Fruit fly (Drosophila melanogaster) Kc167 (cell line): ENCODE measurements around the gene RpS2.

ENCODE experiments used
- Myc ChIP-seq: fragments of >200 bp; optimal IDR thresholded peaks from 2 replicates; lab custom pipeline; 2017; ENCODE audit warnings: missing external identifiers
- Sin3A ChIP-seq: fragments of >200 bp; optimal IDR thresholded peaks from 2 replicates; lab custom pipeline; 2018; ENCODE audit warnings: missing external identifiers
- h ChIP-seq: fragments of >200 bp; optimal IDR thresholded peaks from 3 replicates; lab custom pipeline; 2018; ENCODE audit warnings: missing external identifiers
- insv ChIP-seq: fragments of >200 bp; optimal IDR thresholded peaks from 3 replicates; lab custom pipeline; 2018; ENCODE audit warnings: missing external identifiers
- psq ChIP-seq: fragments of >200 bp; optimal IDR thresholded peaks from 2 replicates; lab custom pipeline; 2017; ENCODE audit warnings: missing external identifiers
- ttk ChIP-seq: sonication (Bioruptor generic); optimal IDR thresholded peaks from 2 replicates; lab custom pipeline; 2017; ENCODE audit warnings: missing external identifiers

The RpS2 gene

DNA sequence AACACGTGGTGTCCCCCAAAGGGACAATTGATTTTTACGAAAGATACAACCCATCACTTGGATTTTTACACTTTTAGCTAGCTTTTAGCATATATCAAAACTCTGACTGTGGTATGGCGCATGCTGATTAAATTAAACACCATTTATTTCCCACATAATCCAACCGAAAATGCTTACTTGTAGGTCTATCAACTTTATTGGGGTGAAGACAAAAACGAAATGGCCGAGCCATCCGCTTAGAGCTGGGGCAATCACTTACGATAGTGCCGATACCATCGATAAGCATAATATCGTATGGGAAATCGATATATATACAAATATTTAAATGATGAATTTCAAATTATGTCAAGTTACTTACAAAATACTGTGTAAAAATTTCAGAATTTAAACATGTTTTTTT, at the start of gene RpS2:
Gene RpS2 (minus strand): TSS at position 257 of the 400 bp plus-strand sequence.
- TF ChIP-seq Sin3A (lab: Kevin White, UChicago) (no peak), Myc (lab: Kevin White, UChicago) (no peak), insv (no peak), psq (no peak), ttk (lab: Kevin White, UChicago) (no peak), h (lab: Kevin White, UChicago) (no peak)

DNA sequence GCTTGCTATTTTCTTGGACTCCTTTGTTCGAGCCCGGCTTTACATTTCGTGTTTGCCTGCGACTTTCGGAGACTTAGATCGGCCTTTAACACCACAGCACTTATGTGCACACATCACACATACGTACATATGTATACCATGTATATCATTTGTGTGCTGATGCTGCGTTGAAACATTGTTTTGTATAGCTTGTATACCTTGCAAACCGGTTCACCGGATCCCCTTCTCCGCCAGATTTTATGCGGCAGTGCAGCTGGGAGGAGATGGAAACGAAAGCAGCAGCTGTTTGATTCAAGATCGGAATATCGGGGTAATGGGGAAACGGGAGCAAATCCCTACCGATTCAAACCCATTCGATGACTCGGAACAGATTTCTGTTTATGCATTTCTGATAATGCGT, 48.7 kb upstream of the RpS2 start:
- TF ChIP-seq h (lab: Kevin White, UChicago) (no peak), Myc (lab: Kevin White, UChicago) (no peak), psq (no peak), Sin3A (lab: Kevin White, UChicago) (no peak), ttk (lab: Kevin White, UChicago) (no peak), insv (no peak)

DNA sequence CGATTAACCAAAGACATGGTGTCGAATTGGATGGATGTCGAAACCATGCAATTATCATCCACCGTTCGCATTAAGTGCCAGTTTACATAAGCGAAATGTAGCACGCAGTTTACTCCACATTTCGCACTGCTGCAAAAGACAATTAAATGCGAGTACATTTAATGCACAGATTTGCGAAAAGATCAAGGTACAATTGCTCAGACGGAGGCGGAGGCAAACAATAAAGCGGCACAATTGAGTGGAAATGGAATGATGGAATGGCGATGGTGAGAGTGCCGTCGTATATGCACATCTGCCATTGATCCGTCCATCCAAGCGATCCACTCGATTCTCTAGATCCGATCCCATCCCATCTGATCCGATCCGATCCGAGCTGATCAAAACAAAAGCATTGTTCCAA, 47.7 kb upstream of the RpS2 start:
- TF ChIP-seq ttk (lab: Kevin White, UChicago) (no peak), Sin3A (lab: Kevin White, UChicago) (no peak), psq (no peak), h (lab: Kevin White, UChicago) (no peak), insv (no peak), Myc (lab: Kevin White, UChicago) (no peak)

DNA sequence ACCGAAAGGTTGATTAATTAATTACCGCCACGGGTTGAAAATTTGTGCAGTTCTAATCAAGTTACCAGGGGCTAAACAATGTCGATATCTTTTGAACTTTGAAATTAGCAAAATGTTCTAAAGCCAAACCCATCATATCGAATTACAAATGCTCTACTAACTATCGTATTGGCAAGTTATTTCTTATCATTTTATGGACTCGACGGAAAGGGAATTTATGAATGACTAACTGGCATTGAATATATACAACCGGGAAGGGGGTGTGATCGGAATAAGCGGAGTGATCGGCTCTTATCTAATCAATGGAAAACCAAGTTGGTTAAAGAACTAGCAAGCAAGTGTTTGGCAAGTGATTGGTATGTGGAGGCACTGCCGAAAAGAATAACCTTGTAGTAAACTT, 46.2 kb upstream of the RpS2 start:
- TF ChIP-seq ttk (lab: Kevin White, UChicago): no peak
- TF ChIP-seq Sin3A (lab: Kevin White, UChicago): no peak
- no peak for TF ChIP-seq insv
- no peak for TF ChIP-seq Myc (lab: Kevin White, UChicago)

DNA sequence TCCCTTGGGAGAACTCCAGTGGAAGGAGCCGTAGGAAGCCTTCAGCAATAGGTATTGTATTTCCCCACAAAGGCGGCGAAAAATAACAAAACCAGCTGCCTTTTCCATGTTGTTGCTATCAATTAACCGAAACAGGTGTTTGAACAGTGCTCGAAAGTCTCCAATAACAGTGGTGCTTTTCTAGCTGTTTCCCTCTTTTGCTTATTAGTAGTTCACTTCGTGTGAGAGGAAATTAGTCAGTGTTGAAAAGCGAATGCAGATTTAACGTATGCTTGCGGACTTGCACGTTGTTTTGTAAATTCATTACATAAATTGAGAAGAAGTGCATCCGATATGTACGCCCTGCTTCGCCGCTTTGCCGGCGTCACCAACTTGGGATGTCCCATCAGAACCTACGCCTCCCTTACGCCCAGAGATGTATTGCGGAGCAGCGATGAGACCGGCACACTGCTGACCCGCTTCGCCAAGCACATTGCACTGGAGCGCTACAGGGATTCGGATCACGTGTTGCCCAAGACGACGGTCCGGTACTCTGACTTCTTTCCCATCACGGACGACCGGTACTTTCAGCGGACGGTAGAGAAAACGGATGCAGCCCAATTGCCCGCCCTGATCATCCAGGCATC, 41.4 kb upstream of the RpS2 start, which contains the start of the genes Datp and CG4619:
Gene Datp (minus strand): TSS at position 160 of the 626 bp plus-strand sequence.
Gene CG4619 (plus strand): TSS at position 233 of the 626 bp plus-strand sequence.
- TF ChIP-seq Myc (lab: Kevin White, UChicago) (no peak), h (lab: Kevin White, UChicago) (no peak)

DNA sequence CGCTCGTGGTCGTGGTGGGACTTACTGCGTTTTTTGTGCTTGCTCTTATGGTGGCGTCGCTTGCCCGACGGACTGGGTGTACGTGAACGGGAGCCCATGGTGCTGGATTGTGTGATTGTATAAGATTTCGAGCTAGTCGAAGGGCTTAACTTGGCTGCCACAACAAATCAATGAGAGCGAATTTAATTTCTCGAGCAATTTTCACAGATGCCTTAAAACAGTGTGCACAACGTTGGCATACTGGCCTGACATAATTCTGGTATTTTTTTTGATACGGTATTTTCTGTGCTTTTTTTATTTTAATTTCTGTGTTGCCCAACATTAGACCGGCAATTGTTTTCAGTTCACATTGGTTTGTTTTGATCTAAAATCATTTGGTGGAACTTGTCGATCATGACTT, 40.6 kb upstream of the RpS2 start, which contains the start of gene Arglu1:
Gene Arglu1 (minus strand): TSS at position 227 of the 400 bp plus-strand sequence.
- no peak for TF ChIP-seq insv
- no peak for TF ChIP-seq Sin3A (lab: Kevin White, UChicago)
- no peak for TF ChIP-seq h (lab: Kevin White, UChicago)
- TF ChIP-seq ttk (lab: Kevin White, UChicago): no peak
- no peak for TF ChIP-seq Myc (lab: Kevin White, UChicago)
- TF ChIP-seq psq: no peak

DNA sequence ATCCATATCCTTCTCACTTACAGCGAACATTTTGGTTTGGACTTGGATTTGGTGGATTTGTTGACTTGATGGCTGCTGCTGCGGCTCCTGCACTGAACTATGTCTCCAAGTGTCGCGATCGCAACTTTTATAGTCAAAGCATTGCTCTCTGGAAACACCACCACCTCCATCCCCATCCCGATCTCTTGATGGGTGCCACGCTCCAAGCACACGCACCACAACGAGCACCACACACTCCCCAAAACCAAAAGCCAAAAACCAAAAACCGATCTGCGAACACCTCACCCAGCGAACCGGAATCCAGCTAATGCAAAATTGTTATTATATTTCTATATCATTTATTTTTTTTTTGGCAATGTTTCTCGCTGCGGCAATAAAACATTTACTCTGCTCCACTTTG, 35.7 kb upstream of the RpS2 start, which contains the start of gene Cpr30F:
Gene Cpr30F (minus strand): TSS at position 101 of the 400 bp plus-strand sequence.
- TF ChIP-seq insv (no peak), psq (no peak), Sin3A (lab: Kevin White, UChicago) (no peak), Myc (lab: Kevin White, UChicago) (no peak), h (lab: Kevin White, UChicago) (no peak), ttk (lab: Kevin White, UChicago) (no peak)

DNA sequence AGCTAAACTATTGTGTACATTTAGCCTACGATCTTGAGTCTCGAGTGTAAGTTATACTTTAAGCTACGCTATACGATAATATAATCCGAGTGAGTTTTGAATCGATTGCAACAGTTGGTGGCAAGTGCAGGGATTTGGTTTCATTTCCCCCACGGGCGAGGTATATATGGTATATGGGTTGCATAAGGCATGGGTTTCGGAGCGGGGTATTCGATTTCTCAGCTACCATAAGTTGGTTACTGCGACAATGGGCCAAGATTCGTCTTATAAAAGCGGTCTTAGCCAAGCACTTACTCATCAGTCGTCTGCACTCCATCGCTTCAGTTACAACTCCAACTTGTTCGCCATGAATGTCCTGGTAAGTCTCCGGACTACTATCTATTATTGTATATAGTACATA, 32.9 kb upstream of the RpS2 start, which contains the start of gene CG42367:
Gene CG42367 (plus strand): TSS at position 301 of the 400 bp plus-strand sequence.
- TF ChIP-seq h (lab: Kevin White, UChicago) (no peak), insv (no peak), psq (no peak), Myc (lab: Kevin White, UChicago) (no peak), Sin3A (lab: Kevin White, UChicago) (no peak), ttk (lab: Kevin White, UChicago) (no peak)

DNA sequence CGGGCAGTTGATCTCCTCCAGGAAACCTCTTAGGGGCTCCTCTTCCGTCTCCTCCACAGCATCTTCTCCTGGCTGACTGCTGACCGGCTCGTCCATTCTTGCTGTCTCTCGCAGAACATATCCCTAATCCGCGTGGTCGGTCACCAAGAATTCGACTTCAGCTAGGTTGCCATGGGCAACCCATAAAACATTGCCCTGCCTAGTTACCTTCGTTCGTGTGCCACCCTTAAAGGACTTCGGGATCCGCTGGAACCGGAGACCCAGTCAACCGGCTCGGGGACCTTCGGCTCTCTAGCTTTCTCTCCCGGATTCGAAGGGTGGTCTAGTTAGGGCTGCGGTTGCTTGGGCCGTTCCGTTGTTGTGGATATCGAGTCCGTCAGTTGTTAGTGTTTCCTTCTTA, 27.4 kb upstream of the RpS2 start, which contains the start of the genes TbCMF46 and CG42366:
Gene TbCMF46 (minus strand): TSS at position 101 of the 400 bp plus-strand sequence.
Gene CG42366 (plus strand): TSS at position 397 of the 400 bp plus-strand sequence.
- TF ChIP-seq psq (no peak), insv (no peak), Sin3A (lab: Kevin White, UChicago) (no peak), Myc (lab: Kevin White, UChicago) (no peak), h (lab: Kevin White, UChicago) (no peak), ttk (lab: Kevin White, UChicago) (no peak)

DNA sequence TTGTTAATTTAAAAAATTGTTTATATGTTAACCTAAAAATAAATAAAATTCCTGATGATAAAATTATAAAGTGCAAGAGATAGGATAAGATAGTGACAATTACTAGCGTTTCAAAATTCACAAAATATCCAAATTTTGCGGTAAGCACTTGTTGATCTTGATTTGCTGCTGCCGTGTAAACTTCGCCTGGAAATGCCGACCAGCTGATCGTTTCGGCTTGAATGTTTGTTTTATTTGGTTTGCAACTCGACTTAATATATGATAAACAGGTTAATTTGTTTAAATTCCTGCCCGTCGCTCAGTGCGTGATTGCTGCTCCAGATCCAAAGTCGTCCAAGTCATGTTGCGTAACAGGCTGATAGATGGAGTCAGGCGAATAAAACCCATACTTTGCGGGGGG, 24.0 kb upstream of the RpS2 start, which contains the start of gene CG4592:
Gene CG4592 (plus strand): TSS at position 233 of the 400 bp plus-strand sequence.
- TF ChIP-seq Sin3A (lab: Kevin White, UChicago) (no peak), h (lab: Kevin White, UChicago) (no peak), Myc (lab: Kevin White, UChicago) (no peak), insv (no peak), psq (no peak), ttk (lab: Kevin White, UChicago) (no peak)

DNA sequence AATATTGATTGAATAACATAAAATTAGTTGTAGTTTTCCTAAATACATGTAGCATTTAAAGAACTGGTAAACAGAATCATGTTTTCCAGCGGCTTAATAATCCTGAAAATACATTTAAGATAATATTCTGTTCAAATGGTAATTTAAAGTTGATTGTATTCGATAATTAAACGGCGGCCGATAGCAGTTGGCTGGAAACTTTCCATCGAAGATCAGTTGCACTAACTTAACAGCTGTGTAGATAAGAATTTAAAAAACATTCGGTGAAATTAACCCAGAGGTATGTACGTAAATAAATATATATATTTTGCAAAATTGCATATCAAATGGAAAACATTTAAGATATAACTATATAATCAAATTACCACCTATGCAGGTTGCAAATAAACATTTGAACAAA, 22.6 kb upstream of the RpS2 start, which contains the start of gene CG4594:
Gene CG4594 (plus strand): TSS at position 212 of the 400 bp plus-strand sequence.
- TF ChIP-seq ttk (lab: Kevin White, UChicago) (no peak), Myc (lab: Kevin White, UChicago) (no peak), psq (no peak), Sin3A (lab: Kevin White, UChicago) (no peak), insv (no peak), h (lab: Kevin White, UChicago) (no peak)

DNA sequence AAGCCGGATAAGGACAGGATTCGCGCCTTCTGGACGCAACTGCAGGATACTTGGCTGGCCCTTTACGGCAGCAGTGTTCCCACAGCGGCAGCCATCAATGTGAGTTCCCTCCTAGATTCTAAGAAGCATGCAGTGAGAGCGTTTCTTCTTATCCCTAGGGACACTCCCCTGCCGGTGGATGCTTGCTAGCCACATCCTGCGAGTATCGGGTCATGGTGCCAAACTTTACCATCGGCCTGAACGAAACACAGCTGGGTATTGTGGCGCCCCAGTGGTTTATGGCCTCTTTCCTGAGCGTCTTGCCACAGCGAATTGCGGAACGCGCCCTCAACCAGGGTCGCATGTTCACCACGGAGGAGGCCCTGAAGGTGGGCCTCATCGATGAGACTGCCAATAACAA, 21.9 kb upstream of the RpS2 start:
- TF ChIP-seq Sin3A (lab: Kevin White, UChicago): no peak
- TF ChIP-seq Myc (lab: Kevin White, UChicago): no peak
- TF ChIP-seq insv: no peak
- TF ChIP-seq ttk (lab: Kevin White, UChicago): no peak
- no peak for TF ChIP-seq psq
- TF ChIP-seq h (lab: Kevin White, UChicago): no peak
